Worm (Caenorhabditis elegans) whole organism, L4 larva: ENCODE measurements around the gene M162.5.
A peak's percentile ranks its signal among the peaks of the same experiment; 100 is the strongest.

ENCODE experiments used
- F37D6.2 ChIP-seq: sonication (generic microtip); optimal IDR thresholded peaks from 2 replicates; lab custom pipeline; 2016; ENCODE audit warnings: mild to moderate bottlenecking, missing genetic modification characterization, missing compliant biosample characterization
- F44E2.7 ChIP-seq: fragments of 200-800 bp; sonication (Bioruptor generic); IDR thresholded peaks from 2 replicates; pipeline ENCODE4 v2.1.2; 2022; ENCODE audit warnings: missing genetic modification characterization, missing compliant biosample characterization
- Y48G9A.11 ChIP-seq: fragments of 200-800 bp; sonication (Bioruptor generic); IDR thresholded peaks from 2 replicates; pipeline ENCODE4 v1.3.6; 2022; ENCODE audit warnings: missing genetic modification reagents, missing genetic modification characterization, missing compliant biosample characterization
- ceh-20 ChIP-seq: fragments of 200-800 bp; sonication (Bioruptor generic); IDR thresholded peaks from 2 replicates; pipeline ENCODE4 v1.3.6; 2022; ENCODE audit warnings: missing genetic modification reagents, missing genetic modification characterization, missing compliant biosample characterization
- ceh-82 ChIP-seq: sonication (generic microtip); optimal IDR thresholded peaks from 2 replicates; lab custom pipeline; 2017; ENCODE audit warnings: missing biosample characterization, missing genetic modification characterization
- daf-16 ChIP-seq, 3 experiments: sonication (generic microtip); optimal IDR thresholded peaks; 2 replicates each; lab custom pipeline; 2016 to 2017; ENCODE audit warnings: missing genetic modification characterization in 3 of 3, missing genetic modification reagents in 3 of 3, mild to moderate bottlenecking in 2 of 3, missing compliant biosample characterization in 2 of 3, missing biosample characterization in 1 of 3, moderate library complexity in 1 of 3
- dmd-6 ChIP-seq: fragments of 200-800 bp; sonication (Bioruptor generic); IDR thresholded peaks from 2 replicates; pipeline ENCODE4 v1.3.6; 2022; ENCODE audit warnings: missing genetic modification reagents, missing genetic modification characterization, missing compliant biosample characterization
- dve-1 ChIP-seq: sonication (generic microtip); optimal IDR thresholded peaks from 2 replicates; lab custom pipeline; 2017; ENCODE audit warnings: antibody characterized with exemption, mild to moderate bottlenecking, missing genetic modification characterization, missing compliant biosample characterization; ENCODE audit not compliant: insufficient read depth
- egl-27 ChIP-seq: sonication (generic microtip); optimal IDR thresholded peaks from 3 replicates; lab custom pipeline; 2017; ENCODE audit warnings: missing biosample characterization, missing genetic modification reagents, missing genetic modification characterization
- egl-43 ChIP-seq: fragments of 200-800 bp; sonication (Bioruptor generic); IDR thresholded peaks from 2 replicates; pipeline ENCODE4 v1.3.6; 2022; ENCODE audit warnings: missing genetic modification reagents, missing genetic modification characterization, missing compliant biosample characterization
- hif-1 ChIP-seq, 2 experiments: sonication (generic microtip); optimal IDR thresholded peaks; 2 replicates each; lab custom pipeline; 2016 to 2017; ENCODE audit warnings: missing compliant biosample characterization in 2 of 2, missing genetic modification characterization in 2 of 2, missing genetic modification reagents in 2 of 2, missing genotype in 2 of 2, mild to moderate bottlenecking in 1 of 2
- hlh-11 ChIP-seq: fragments of 200-800 bp; sonication (Bioruptor generic); optimal IDR thresholded peaks from 2 replicates; lab custom pipeline; 2018; ENCODE audit warnings: mild to moderate bottlenecking, missing genetic modification characterization, missing compliant biosample characterization
- lin-1 ChIP-seq: fragments of 200-800 bp; sonication (Bioruptor generic); IDR thresholded peaks from 2 replicates; pipeline ENCODE4 v1.3.6; 2022; ENCODE audit warnings: missing genetic modification reagents, missing genetic modification characterization, missing compliant biosample characterization
- lin-15B ChIP-seq: fragments of 150-350 bp; sonication (generic microtip); optimal IDR thresholded peaks from 3 replicates; lab custom pipeline; 2014; ENCODE audit warnings: missing biosample characterization, missing genetic modification characterization
- lin-38 ChIP-seq: fragments of 200-800 bp; sonication (Bioruptor generic); IDR thresholded peaks from 2 replicates; pipeline ENCODE4 v1.3.6; 2022; ENCODE audit warnings: missing genetic modification reagents, missing genetic modification characterization, missing compliant biosample characterization
- lin-39 ChIP-seq: fragments of 150-350 bp; optimal IDR thresholded peaks from 2 replicates; lab custom pipeline; 2014; ENCODE audit warnings: missing biosample characterization, missing genetic modification reagents, missing genetic modification characterization
- madf-9 ChIP-seq: fragments of 200-800 bp; sonication (Bioruptor generic); conservative IDR thresholded peaks from 2 replicates; pipeline ENCODE4 v1.3.6; 2022; ENCODE audit warnings: missing genetic modification reagents, missing genetic modification characterization, missing compliant biosample characterization
- mdl-1 ChIP-seq, 2 experiments: fragments of 150-350 bp in 1 of 2; sonication (generic microtip) in 1 of 2; optimal IDR thresholded peaks; 2 replicates each; lab custom pipeline; 2014 to 2017; ENCODE audit warnings: missing biosample characterization in 2 of 2, missing genetic modification characterization in 2 of 2
- mdt-29 ChIP-seq: fragments of 200-800 bp; sonication (Bioruptor generic); IDR thresholded peaks from 2 replicates; pipeline ENCODE4 v1.3.6; 2022; ENCODE audit warnings: missing genetic modification reagents, missing genetic modification characterization, missing compliant biosample characterization
- mxl-3 ChIP-seq: fragments of 200-800 bp; sonication (Bioruptor generic); optimal IDR thresholded peaks from 2 replicates; lab custom pipeline; 2018; ENCODE audit warnings: mild to moderate bottlenecking, missing genetic modification characterization, missing compliant biosample characterization
- nhr-111 ChIP-seq: fragments of 200-800 bp; sonication (Bioruptor generic); optimal IDR thresholded peaks from 2 replicates; lab custom pipeline; 2018; ENCODE audit warnings: mild to moderate bottlenecking, missing genetic modification characterization, missing compliant biosample characterization
- nhr-28 ChIP-seq: fragments of 150-350 bp; optimal IDR thresholded peaks from 2 replicates; lab custom pipeline; 2014; ENCODE audit warnings: missing biosample characterization, missing genetic modification characterization
- nhr-41 ChIP-seq: fragments of 200-800 bp; sonication (Bioruptor generic); IDR thresholded peaks from 2 replicates; pipeline ENCODE4 v1.3.6; 2022; ENCODE audit warnings: missing genetic modification reagents, missing genetic modification characterization, missing compliant biosample characterization
- nhr-77 ChIP-seq: fragments of 150-350 bp; optimal IDR thresholded peaks from 2 replicates; lab custom pipeline; 2014; ENCODE audit warnings: missing biosample characterization, missing genetic modification characterization
- php-3 ChIP-seq: fragments of 200-800 bp; sonication (Bioruptor generic); IDR thresholded peaks from 2 replicates; pipeline ENCODE4 v1.3.6; 2022; ENCODE audit warnings: missing genetic modification reagents, missing genetic modification characterization, missing compliant biosample characterization
- pqm-1 ChIP-seq: sonication (generic microtip); optimal IDR thresholded peaks from 2 replicates; lab custom pipeline; 2017; ENCODE audit warnings: missing biosample characterization, missing genetic modification characterization
- rbr-2 ChIP-seq: sonication (generic microtip); optimal IDR thresholded peaks from 2 replicates; lab custom pipeline; 2016; ENCODE audit warnings: missing genotype, missing genetic modification characterization, missing compliant biosample characterization
- set-16 ChIP-seq: fragments of 200-800 bp; sonication (Bioruptor generic); IDR thresholded peaks from 2 replicates; pipeline ENCODE4 v1.3.6; 2022; ENCODE audit warnings: missing genetic modification reagents, missing genetic modification characterization, missing compliant biosample characterization
- tag-97 ChIP-seq: fragments of 200-800 bp; sonication (Bioruptor generic); IDR thresholded peaks from 2 replicates; pipeline ENCODE4 v1.3.6; 2022; ENCODE audit warnings: missing genetic modification characterization, missing compliant biosample characterization
- tra-1 ChIP-seq: fragments of 200-800 bp; sonication (Bioruptor generic); IDR thresholded peaks from 2 replicates; pipeline ENCODE4 v1.3.6; 2022; ENCODE audit warnings: missing genetic modification reagents, missing genetic modification characterization, missing compliant biosample characterization
- zag-1 ChIP-seq: fragments of 150-350 bp; optimal IDR thresholded peaks from 2 replicates; lab custom pipeline; 2014; ENCODE audit warnings: missing biosample characterization, missing genetic modification characterization
- zip-2 ChIP-seq: fragments of 150-350 bp; optimal IDR thresholded peaks from 2 replicates; lab custom pipeline; 2014; ENCODE audit warnings: missing biosample characterization, missing genetic modification characterization

The M162.5 gene

ce11 chrV:19747144-19747543 lies 13.7 kb upstream of the M162.5 start:
- TF ChIP-seq F37D6.2 (tag; lab: Kevin White, UChicago) (no peak), hif-1 (tag; optimal IDR thresholded peaks at IDR 0.05; lab: Kevin White, UChicago) (no peak), dmd-6 (GFP tag; lab: Robert Waterston, UW) (no peak), ceh-82 (tag; lab: Kevin White, UChicago) (no peak), Y48G9A.11 (GFP tag; lab: Robert Waterston, UW) (no peak), php-3 (GFP tag; lab: Robert Waterston, UW) (0 out of 2 replicates have a peak, but pooled peaks have one; percentile 33)

- peak; percentile 57 for TF ChIP-seq nhr-28
- no peak for TF ChIP-seq mdt-29
- TF ChIP-seq zip-2 (tag; lab: Kevin White, UChicago): no peak
- peak; percentile 20 for TF ChIP-seq dve-1 (tag; lab: Kevin White, UChicago)
- peak; percentile 57 for TF ChIP-seq pqm-1
- peak; percentile 46 for TF ChIP-seq hlh-11 (tag; lab: Kevin White, UChicago)
- TF ChIP-seq dmd-6 (GFP tag; lab: Robert Waterston, UW): peak; percentile 84
- TF ChIP-seq daf-16 (GFP tag; optimal IDR thresholded peaks at IDR 0.05; lab: Kevin White, UChicago): no peak
- TF ChIP-seq daf-16 (tag; optimal IDR thresholded peaks at IDR 0.05; lab: Kevin White, UChicago): peak; percentile 73
- TF ChIP-seq, all 104 proteins: peak for 6
Observed at ce11 chrV:19751124-19751523, 9.7 kb upstream of the M162.5 start, which contains the start of gene clec-49. TSS of gene clec-49 (minus strand) at chrV:19751226.

- TF ChIP-seq mdl-1 (tag; optimal IDR thresholded peaks at IDR 0.05; lab: Kevin White, UChicago) (no peak), set-16 (GFP tag; lab: Robert Waterston, UW) (peak; percentile 76), egl-27 (tag; lab: Kevin White, UChicago) (no peak), ceh-20 (GFP tag; lab: Robert Waterston, UW) (no peak)
Observed at ce11 chrV:19752879-19753278, 8.0 kb upstream of the M162.5 start.

- TF ChIP-seq rbr-2 (tag; lab: Kevin White, UChicago) (no peak), pqm-1 (peak; percentile 13), nhr-28 (peak; percentile 59), daf-16 (GFP tag; optimal IDR thresholded peaks at IDR 0.05; lab: Kevin White, UChicago) (no peak), daf-16 (tag; optimal IDR thresholded peaks at IDR 0.05; lab: Kevin White, UChicago) (no peak), php-3 (GFP tag; lab: Robert Waterston, UW) (0 out of 2 replicates have a peak, but pooled peaks have one; percentile 50)
Observed at ce11 chrV:19754331-19754730, 6.5 kb upstream of the M162.5 start.

- TF ChIP-seq zag-1: no peak
- TF ChIP-seq hlh-11 (tag; lab: Kevin White, UChicago): peak; percentile 68
- TF ChIP-seq madf-9 (GFP tag; lab: Robert Waterston, UW): no peak
- TF ChIP-seq lin-15B (tag; lab: Kevin White, UChicago): no peak
- TF ChIP-seq tra-1 (GFP tag; lab: Robert Waterston, UW): no peak
- TF ChIP-seq lin-39 (tag; lab: Kevin White, UChicago): no peak
- TF ChIP-seq nhr-77 (tag; lab: Kevin White, UChicago): peak; percentile 25
- TF ChIP-seq daf-16 (GFP tag; optimal IDR thresholded peaks at IDR 0.05; lab: Kevin White, UChicago): no peak
- peak; percentile 51 for TF ChIP-seq daf-16 (tag; optimal IDR thresholded peaks at IDR 0.05; lab: Kevin White, UChicago)
- peak; percentile 95 for TF ChIP-seq dmd-6 (GFP tag; lab: Robert Waterston, UW)
- no peak for TF ChIP-seq F44E2.7 (GFP tag; lab: Robert Waterston, UW)
- TF ChIP-seq rbr-2 (tag; lab: Kevin White, UChicago): no peak
- TF ChIP-seq lin-1 (GFP tag; lab: Robert Waterston, UW): 0 out of 2 replicates have a peak, but pooled peaks have one; percentile 14
- peak; percentile 75 for TF ChIP-seq nhr-28
- peak; percentile 80 for TF ChIP-seq php-3 (GFP tag; lab: Robert Waterston, UW)
- TF ChIP-seq nhr-111: no peak
- TF ChIP-seq lin-38 (GFP tag; lab: Robert Waterston, UW): no peak
- peak; percentile 84 for TF ChIP-seq pqm-1
- peak; percentile 35 for TF ChIP-seq dve-1 (tag; lab: Kevin White, UChicago)
- peak; percentile 89 for TF ChIP-seq mxl-3 (GFP tag; lab: Kevin White, UChicago)
- TF ChIP-seq tag-97 (GFP tag; lab: Robert Waterston, UW): no peak
- no peak for TF ChIP-seq egl-43 (GFP tag; lab: Robert Waterston, UW)
- no peak for TF ChIP-seq nhr-41
Observed at ce11 chrV:19755260-19755659, 5.6 kb upstream of the M162.5 start, which contains the start of gene clec-50. TSS of gene clec-50 (minus strand) at chrV:19755368.
